Worm (Caenorhabditis elegans) whole organism, late embryonic: ENCODE results near the gene F49F1.11.

Experiments
- C08G9.2 ChIP-seq: sonication (generic microtip); optimal IDR thresholded peaks from 2 replicates; lab custom pipeline; 2016; ENCODE audit warnings: mild to moderate bottlenecking, missing genetic modification characterization, moderate library complexity, missing compliant biosample characterization
- C38D4.7 ChIP-seq: fragments of 200-800 bp; sonication (Bioruptor generic); optimal IDR thresholded peaks from 2 replicates; lab custom pipeline; 2018; ENCODE audit warnings: mild to moderate bottlenecking, missing genetic modification characterization, moderate library complexity, missing compliant biosample characterization
- F13H6.1 ChIP-seq: sonication (generic microtip); optimal IDR thresholded peaks from 2 replicates; lab custom pipeline; 2016; ENCODE audit warnings: missing genetic modification characterization, missing compliant biosample characterization
- K09A11.1 ChIP-seq: sonication (generic microtip); optimal IDR thresholded peaks from 2 replicates; lab custom pipeline; 2017; ENCODE audit warnings: antibody characterized with exemption, mild to moderate bottlenecking, missing genetic modification characterization, missing compliant biosample characterization; ENCODE audit not compliant: insufficient read depth
- T23F11.4 ChIP-seq: fragments of 200-800 bp; sonication (Bioruptor generic); optimal IDR thresholded peaks from 2 replicates; lab custom pipeline; 2018; ENCODE audit warnings: mild to moderate bottlenecking, missing genetic modification characterization, missing compliant biosample characterization
- ceh-14 ChIP-seq: sonication (generic microtip); optimal IDR thresholded peaks from 2 replicates; lab custom pipeline; 2016; ENCODE audit warnings: missing genotype, missing genetic modification characterization, missing compliant biosample characterization
- ceh-18 ChIP-seq: sonication (generic microtip); optimal IDR thresholded peaks from 2 replicates; lab custom pipeline; 2016; ENCODE audit warnings: missing genetic modification characterization, missing compliant biosample characterization
- ceh-2 ChIP-seq: sonication (generic microtip); optimal IDR thresholded peaks from 2 replicates; lab custom pipeline; 2016; ENCODE audit warnings: missing genotype, missing genetic modification characterization, missing compliant biosample characterization
- ceh-22 ChIP-seq: sonication (generic microtip); optimal IDR thresholded peaks from 2 replicates; lab custom pipeline; 2017; ENCODE audit warnings: missing biosample characterization, missing genetic modification characterization
- ceh-31 ChIP-seq: sonication (generic microtip); optimal IDR thresholded peaks from 2 replicates; lab custom pipeline; 2016; ENCODE audit warnings: missing genetic modification characterization, missing compliant biosample characterization
- ceh-6 ChIP-seq: fragments of 200-800 bp; sonication (Bioruptor generic); optimal IDR thresholded peaks from 2 replicates; lab custom pipeline; 2018; ENCODE audit warnings: mild to moderate bottlenecking, missing genetic modification characterization, missing compliant biosample characterization
- ceh-9 ChIP-seq: sonication (generic microtip); optimal IDR thresholded peaks from 2 replicates; lab custom pipeline; 2016; ENCODE audit warnings: mild to moderate bottlenecking, missing genetic modification characterization, inconsistent platforms, missing compliant biosample characterization
- che-1 ChIP-seq: sonication (generic microtip); optimal IDR thresholded peaks from 2 replicates; lab custom pipeline; 2016; ENCODE audit warnings: mild to moderate bottlenecking, missing genetic modification characterization, missing compliant biosample characterization
- dmd-4 ChIP-seq: sonication (generic microtip); optimal IDR thresholded peaks from 2 replicates; lab custom pipeline; 2016; ENCODE audit warnings: borderline replicate concordance, missing genetic modification characterization, missing compliant biosample characterization
- dve-1 ChIP-seq: sonication (generic microtip); optimal IDR thresholded peaks from 2 replicates; lab custom pipeline; 2017; ENCODE audit warnings: antibody characterized with exemption, mild to moderate bottlenecking, missing genetic modification characterization, missing compliant biosample characterization
- elt-2 ChIP-seq: sonication (generic microtip); optimal IDR thresholded peaks from 2 replicates; lab custom pipeline; 2016; ENCODE audit warnings: missing genetic modification reagents, missing genetic modification characterization, missing compliant biosample characterization
- ets-4 ChIP-seq: sonication (generic microtip); optimal IDR thresholded peaks from 2 replicates; lab custom pipeline; 2016; ENCODE audit warnings: missing genetic modification characterization, missing compliant biosample characterization
- eyg-1 ChIP-seq: sonication (generic microtip); optimal IDR thresholded peaks from 2 replicates; lab custom pipeline; 2016; ENCODE audit warnings: missing genotype, missing genetic modification characterization, missing compliant biosample characterization
- fax-1 ChIP-seq: sonication (generic microtip); optimal IDR thresholded peaks from 2 replicates; lab custom pipeline; 2016; ENCODE audit warnings: missing genotype, missing genetic modification characterization, missing compliant biosample characterization
- fkh-10 ChIP-seq: fragments of 150-350 bp; optimal IDR thresholded peaks from 2 replicates; lab custom pipeline; 2014; ENCODE audit warnings: missing biosample characterization, missing genetic modification reagents, missing genetic modification characterization
- fkh-6 ChIP-seq: sonication (generic microtip); optimal IDR thresholded peaks from 2 replicates; lab custom pipeline; 2016; ENCODE audit warnings: missing genetic modification characterization, missing compliant biosample characterization
- gmeb-2 ChIP-seq: sonication (generic microtip); optimal IDR thresholded peaks from 2 replicates; lab custom pipeline; 2016; ENCODE audit warnings: missing genetic modification characterization, inconsistent platforms, missing compliant biosample characterization
- hlh-13 ChIP-seq: fragments of 200-800 bp; sonication (Bioruptor generic); optimal IDR thresholded peaks from 2 replicates; lab custom pipeline; 2018; ENCODE audit warnings: mild to moderate bottlenecking, missing genetic modification characterization, missing compliant biosample characterization
- hlh-6 ChIP-seq: sonication (generic microtip); optimal IDR thresholded peaks from 2 replicates; lab custom pipeline; 2016; ENCODE audit warnings: missing genotype, missing genetic modification characterization, missing compliant biosample characterization
- hlh-8 ChIP-seq: sonication (generic microtip); optimal IDR thresholded peaks from 2 replicates; lab custom pipeline; 2016; ENCODE audit warnings: missing genotype, missing genetic modification characterization, missing compliant biosample characterization
- lim-6 ChIP-seq: sonication (generic microtip); optimal IDR thresholded peaks from 2 replicates; lab custom pipeline; 2016; ENCODE audit warnings: missing genetic modification characterization, missing compliant biosample characterization
- madf-2 ChIP-seq: sonication (generic microtip); optimal IDR thresholded peaks from 2 replicates; lab custom pipeline; 2017; ENCODE audit warnings: missing genetic modification characterization, missing compliant biosample characterization
- mec-3 ChIP-seq: sonication (generic microtip); optimal IDR thresholded peaks from 2 replicates; lab custom pipeline; 2016; ENCODE audit warnings: borderline replicate concordance, missing genetic modification characterization, missing compliant biosample characterization
- nfya-1 ChIP-seq: sonication (generic microtip); optimal IDR thresholded peaks from 2 replicates; lab custom pipeline; 2017; ENCODE audit warnings: missing genetic modification characterization, mild to moderate bottlenecking, missing compliant biosample characterization, antibody characterized with exemption, moderate library complexity
- nhr-11 ChIP-seq: fragments of 150-350 bp; optimal IDR thresholded peaks from 2 replicates; lab custom pipeline; 2014; ENCODE audit warnings: missing biosample characterization, missing genetic modification characterization
- nhr-232 ChIP-seq: sonication (generic microtip); optimal IDR thresholded peaks from 2 replicates; lab custom pipeline; 2016; ENCODE audit warnings: missing genetic modification characterization, missing compliant biosample characterization
- npax-4 ChIP-seq: sonication (generic microtip); optimal IDR thresholded peaks from 2 replicates; lab custom pipeline; 2016; ENCODE audit warnings: missing genetic modification characterization, missing compliant biosample characterization
- pat-9 ChIP-seq: fragments of 200-800 bp; sonication (Bioruptor generic); optimal IDR thresholded peaks from 2 replicates; lab custom pipeline; 2018; ENCODE audit warnings: mild to moderate bottlenecking, missing genetic modification characterization, moderate library complexity, missing compliant biosample characterization
- pha-2 ChIP-seq: sonication (generic microtip); optimal IDR thresholded peaks from 2 replicates; lab custom pipeline; 2017; ENCODE audit warnings: mild to moderate bottlenecking, missing genetic modification characterization, missing compliant biosample characterization
- pha-4 ChIP-seq: fragments of 150-350 bp; optimal IDR thresholded peaks from 2 replicates; lab custom pipeline; 2018; ENCODE audit warnings: missing biosample characterization, missing genetic modification reagents, missing genetic modification characterization
- pqm-1 ChIP-seq: sonication (generic microtip); optimal IDR thresholded peaks from 2 replicates; lab custom pipeline; 2016; ENCODE audit warnings: missing genetic modification characterization, missing compliant biosample characterization
- pros-1 ChIP-seq: fragments of 150-350 bp; optimal IDR thresholded peaks from 2 replicates; lab custom pipeline; 2014; ENCODE audit warnings: missing biosample characterization, missing genetic modification reagents, missing genetic modification characterization
- ref-2 ChIP-seq: sonication (generic microtip); optimal IDR thresholded peaks from 2 replicates; lab custom pipeline; 2016; ENCODE audit warnings: missing genetic modification characterization, missing compliant biosample characterization
- rnt-1 ChIP-seq: sonication (generic microtip); optimal IDR thresholded peaks from 2 replicates; lab custom pipeline; 2016; ENCODE audit warnings: missing genetic modification characterization, missing compliant biosample characterization
- sox-2 ChIP-seq: fragments of 200-800 bp; sonication (Bioruptor generic); IDR thresholded peaks from 2 replicates; pipeline ENCODE4 v1.3.6; 2022; ENCODE audit warnings: missing genetic modification reagents, missing genetic modification characterization, missing compliant biosample characterization
- tbx-2 ChIP-seq: sonication (generic microtip); optimal IDR thresholded peaks from 2 replicates; lab custom pipeline; 2016; ENCODE audit warnings: missing genetic modification characterization, missing compliant biosample characterization
- ttx-3 ChIP-seq: sonication (generic microtip); optimal IDR thresholded peaks from 2 replicates; lab custom pipeline; 2016; ENCODE audit warnings: missing genetic modification reagents, missing genetic modification characterization, missing compliant biosample characterization
- unc-3 ChIP-seq, 2 experiments: fragments of 200-800 bp in 1 of 2; sonication (Bioruptor generic) in 1 of 2; sonication (generic microtip) in 1 of 2; conservative IDR thresholded peaks in 1 of 2; optimal IDR thresholded peaks in 1 of 2; 2 replicates each; pipeline versions ENCODE4 v1.3.6 to Lab custom; 2016 to 2022; ENCODE audit warnings: missing compliant biosample characterization in 2 of 2, missing genetic modification characterization in 2 of 2, missing genetic modification reagents in 1 of 2
- unc-42 ChIP-seq: sonication (generic microtip); optimal IDR thresholded peaks from 2 replicates; lab custom pipeline; 2016; ENCODE audit warnings: missing genotype, missing genetic modification characterization, missing compliant biosample characterization
- unc-55 ChIP-seq: sonication (generic microtip); optimal IDR thresholded peaks from 2 replicates; lab custom pipeline; 2017; ENCODE audit warnings: missing biosample characterization, missing genetic modification reagents, missing genetic modification characterization
- ztf-16 ChIP-seq: sonication (generic microtip); optimal IDR thresholded peaks from 2 replicates; lab custom pipeline; 2017; ENCODE audit warnings: missing genetic modification characterization, missing compliant biosample characterization

F49F1.11 gene

DNA sequence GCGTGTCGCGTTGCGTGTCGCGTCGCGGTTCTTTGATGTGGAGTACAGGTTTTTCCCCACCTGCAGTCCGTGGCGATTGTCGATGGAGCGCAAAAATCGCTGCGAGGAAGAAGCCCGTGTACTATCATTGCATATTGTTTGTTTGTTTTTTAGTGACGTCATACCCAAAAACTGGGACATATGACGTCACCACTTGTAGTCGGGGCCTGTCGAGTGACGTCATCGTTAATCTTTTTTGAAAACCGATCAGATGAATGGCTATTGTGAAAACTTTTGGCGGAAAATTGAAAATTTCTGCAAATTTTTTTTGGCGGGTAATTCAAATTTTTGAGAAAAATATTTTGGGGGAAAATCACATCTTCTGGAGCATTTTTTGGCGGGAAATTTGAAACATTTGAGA, 26.1 kb upstream of the F49F1.11 start:
- TF ChIP-seq unc-42 (tag; lab: Kevin White, UChicago) (no peak), ets-4 (tag; lab: Kevin White, UChicago) (no peak), tbx-2 (no peak), ceh-9 (tag; lab: Kevin White, UChicago) (no peak), F13H6.1 (tag; lab: Kevin White, UChicago) (no peak), ceh-14 (tag; lab: Kevin White, UChicago) (no peak), ceh-2 (no peak), unc-55 (no peak), npax-4 (tag; lab: Kevin White, UChicago) (no peak), sox-2 (GFP tag; lab: Robert Waterston, UW) (no peak), madf-2 (no peak), eyg-1 (no peak), nfya-1 (no peak), lim-6 (no peak), ceh-31 (no peak), che-1 (no peak), nhr-232 (tag; lab: Kevin White, UChicago) (no peak), ceh-6 (GFP tag; lab: Kevin White, UChicago) (no peak)

DNA sequence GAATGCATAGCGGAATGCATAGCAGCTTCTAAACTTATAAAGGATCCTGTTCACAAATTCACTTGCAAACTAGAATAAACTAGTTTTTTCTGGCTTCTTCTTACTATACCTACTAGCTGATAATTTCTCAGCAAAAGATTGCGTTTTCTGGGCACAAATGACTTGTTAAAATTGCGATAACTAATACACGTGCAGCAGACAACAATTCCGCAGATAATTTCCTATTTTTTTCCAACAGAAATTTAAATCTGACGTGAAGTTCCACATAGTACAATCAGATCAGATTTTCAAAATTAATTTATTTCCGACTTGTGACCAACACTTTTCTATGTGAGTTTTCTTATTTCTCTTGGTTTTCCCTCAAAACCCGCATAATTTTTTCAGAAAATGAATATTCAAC, 23.2 kb upstream of the F49F1.11 start, which contains the start of gene scrm-8:
Gene scrm-8, plus strand, starts transcription at position 301 of the 400 bp plus-strand sequence.
- TF ChIP-seq madf-2: no peak
- no peak for TF ChIP-seq fax-1
- TF ChIP-seq ref-2 (tag; lab: Kevin White, UChicago): no peak
- TF ChIP-seq eyg-1: no peak
- TF ChIP-seq ceh-9 (tag; lab: Kevin White, UChicago): no peak
- TF ChIP-seq ceh-2: no peak
- no peak for TF ChIP-seq hlh-8
- no peak for TF ChIP-seq ceh-22 (tag; lab: Kevin White, UChicago)
- TF ChIP-seq nhr-11 (tag; lab: Kevin White, UChicago): no peak
- TF ChIP-seq ceh-18: no peak
- no peak for TF ChIP-seq pqm-1 (tag; lab: Kevin White, UChicago)
- no peak for TF ChIP-seq gmeb-2 (tag; lab: Kevin White, UChicago)
- no peak for TF ChIP-seq C08G9.2 (tag; lab: Kevin White, UChicago)
- TF ChIP-seq che-1: no peak
- TF ChIP-seq rnt-1 (tag; lab: Kevin White, UChicago): no peak
- no peak for TF ChIP-seq dmd-4 (tag; lab: Kevin White, UChicago)
- no peak for TF ChIP-seq fkh-10 (GFP tag; lab: Kevin White, UChicago)
- TF ChIP-seq dve-1 (tag; lab: Kevin White, UChicago): no peak
- no peak for TF ChIP-seq fkh-6 (tag; lab: Kevin White, UChicago)

DNA sequence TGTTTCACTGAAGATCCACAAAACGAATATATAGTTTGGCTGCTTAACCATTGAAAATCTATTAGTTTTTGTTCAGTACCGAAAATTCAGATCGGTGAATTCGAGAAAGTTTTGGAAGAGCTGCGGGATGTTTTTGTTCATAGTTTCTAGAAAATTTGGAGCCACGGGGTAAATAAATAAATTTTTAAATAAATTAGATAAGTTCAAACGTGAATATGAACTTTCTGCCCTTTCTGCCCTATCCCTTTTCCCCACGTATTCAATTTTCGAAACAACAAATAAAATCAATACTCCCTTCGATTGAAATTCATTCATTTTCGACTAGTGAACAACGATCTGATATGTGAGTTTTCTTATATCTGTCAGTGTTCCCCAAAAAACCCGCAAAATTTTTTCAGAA, 20.9 kb upstream of the F49F1.11 start, which contains the start of gene scrm-5:
Gene scrm-5, plus strand, starts transcription at position 301 of the 400 bp plus-strand sequence.
- TF ChIP-seq lim-6 (no peak), unc-3 (GFP tag; conservative IDR thresholded peaks at IDR 0.05; lab: Robert Waterston, UW) (no peak), unc-3 (tag; optimal IDR thresholded peaks at IDR 0.05; lab: Kevin White, UChicago) (no peak), pha-4 (tag; lab: Kevin White, UChicago) (no peak), ceh-2 (no peak), pha-2 (tag; lab: Kevin White, UChicago) (no peak), ets-4 (tag; lab: Kevin White, UChicago) (no peak), pat-9 (no peak), hlh-13 (no peak)

DNA sequence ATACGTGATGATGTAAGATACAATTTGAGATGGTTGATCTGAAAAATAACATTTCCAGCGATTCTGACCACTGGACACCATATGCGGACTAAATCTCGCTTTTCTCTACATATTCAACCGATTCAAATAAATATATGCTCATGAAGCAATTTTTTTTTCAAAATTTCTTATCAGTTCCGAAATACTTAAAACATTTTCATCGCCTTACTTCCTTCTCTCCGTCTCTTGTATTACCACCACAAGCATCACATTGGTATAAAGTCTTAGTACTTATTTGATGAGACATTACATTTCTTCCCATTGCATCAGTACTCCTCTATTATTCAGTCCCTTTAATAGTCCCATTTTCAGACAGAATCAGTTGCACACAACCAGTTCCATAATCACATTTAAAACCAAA, 13.4 kb upstream of the F49F1.11 start, which contains the start of gene K08D10.14:
Gene K08D10.14, plus strand, starts transcription at position 301 of the 400 bp plus-strand sequence.
- no peak for TF ChIP-seq mec-3 (tag; lab: Kevin White, UChicago)
- TF ChIP-seq hlh-6: no peak
- no peak for TF ChIP-seq pros-1
- TF ChIP-seq ceh-2: no peak
- TF ChIP-seq K09A11.1 (tag; lab: Kevin White, UChicago): no peak
- no peak for TF ChIP-seq dve-1 (tag; lab: Kevin White, UChicago)
- TF ChIP-seq C38D4.7 (GFP tag; lab: Kevin White, UChicago): no peak
- TF ChIP-seq elt-2: no peak
- TF ChIP-seq F13H6.1 (tag; lab: Kevin White, UChicago): no peak
- TF ChIP-seq fkh-6 (tag; lab: Kevin White, UChicago): no peak
- TF ChIP-seq ttx-3 (tag; lab: Kevin White, UChicago): no peak
- no peak for TF ChIP-seq T23F11.4 (GFP tag; lab: Kevin White, UChicago)
- no peak for TF ChIP-seq ztf-16 (tag; lab: Kevin White, UChicago)
- TF ChIP-seq pqm-1 (tag; lab: Kevin White, UChicago): no peak
- no peak for TF ChIP-seq ceh-9 (tag; lab: Kevin White, UChicago)
